Worm (Caenorhabditis elegans) whole organism, mixed stage, embryonic: Measurements from ENCODE around the gene ZK1248.17.

Source experiments
- drap-1 ChIP-seq: fragments of 200-800 bp; sonication (Bioruptor generic); optimal IDR thresholded peaks from 3 replicates; lab custom pipeline; 2018; ENCODE audit warnings: mild to moderate bottlenecking, missing genetic modification characterization, missing compliant biosample characterization
- elt-3 ChIP-seq: fragments of 150-350 bp; optimal IDR thresholded peaks from 2 replicates; lab custom pipeline; 2014; ENCODE audit warnings: missing biosample characterization, missing genetic modification characterization
- mab-5 ChIP-seq: fragments of 150-350 bp; optimal IDR thresholded peaks from 2 replicates; lab custom pipeline; 2014; ENCODE audit warnings: missing biosample characterization, missing genetic modification characterization
- nhr-12 ChIP-seq: fragments of 150-350 bp; optimal IDR thresholded peaks from 2 replicates; lab custom pipeline; 2014; ENCODE audit warnings: missing biosample characterization, missing genetic modification characterization
- nhr-237 ChIP-seq: fragments of 150-350 bp; optimal IDR thresholded peaks from 2 replicates; lab custom pipeline; 2014; ENCODE audit warnings: missing biosample characterization, missing genetic modification characterization
- nhr-28 ChIP-seq: fragments of 150-350 bp; optimal IDR thresholded peaks from 2 replicates; lab custom pipeline; 2014; ENCODE audit warnings: missing biosample characterization, missing genetic modification characterization
- nhr-76 ChIP-seq: sonication (generic microtip); optimal IDR thresholded peaks from 2 replicates; lab custom pipeline; 2017; ENCODE audit warnings: missing biosample characterization, missing genetic modification characterization
- pha-4 ChIP-seq: fragments of 150-350 bp; optimal IDR thresholded peaks from 2 replicates; lab custom pipeline; 2018; ENCODE audit warnings: missing biosample characterization, missing genetic modification reagents, missing genetic modification characterization
- snpc-4 ChIP-seq: fragments of 150-350 bp; optimal IDR thresholded peaks from 2 replicates; lab custom pipeline; 2014; ENCODE audit warnings: missing biosample characterization, missing genetic modification characterization
- unc-39 ChIP-seq: fragments of 150-350 bp; optimal IDR thresholded peaks from 2 replicates; lab custom pipeline; 2014; ENCODE audit warnings: missing biosample characterization, missing genetic modification characterization
- ztf-11 ChIP-seq: fragments of 150-350 bp; optimal IDR thresholded peaks from 2 replicates; lab custom pipeline; 2014; ENCODE audit warnings: missing biosample characterization, missing genetic modification characterization

- TF ChIP-seq pha-4 (tag; lab: Kevin White, UChicago) (no peak), nhr-28 (tag; lab: Kevin White, UChicago) (no peak), nhr-12 (no peak), mab-5 (tag; lab: Kevin White, UChicago) (no peak), ztf-11 (tag; lab: Kevin White, UChicago) (no peak), elt-3 (tag; lab: Kevin White, UChicago) (no peak), snpc-4 (tag; lab: Kevin White, UChicago) (no peak), nhr-76 (tag; lab: Kevin White, UChicago) (no peak), nhr-237 (tag; lab: Kevin White, UChicago) (no peak), unc-39 (tag; lab: Kevin White, UChicago) (no peak), drap-1 (GFP tag; lab: Kevin White, UChicago) (no peak)
Measured at ce11 chrII:5846181-5846580, 840 bp upstream of the ZK1248.17 start.
